Fruit fly (Drosophila melanogaster) whole organism, embryonic: ENCODE data around the gene CAH4.
A peak's percentile ranks its signal among the peaks of the same experiment; 100 is the strongest.

ENCODE experiments used
- Abd-B ChIP-seq: fragments of 200-800 bp; sonication (Bioruptor generic); optimal IDR thresholded peaks from 2 replicates; lab custom pipeline; 2018; ENCODE audit warnings: missing biosample characterization, mild to moderate bottlenecking, missing genetic modification characterization, moderate library complexity
- Bdp1 ChIP-seq: fragments of 200-800 bp; sonication (Bioruptor generic); optimal IDR thresholded peaks from 3 replicates; lab custom pipeline; 2016; ENCODE audit warnings: missing biosample characterization, missing genetic modification characterization
- CG10267 ChIP-seq: fragments of 200-800 bp; sonication (Bioruptor generic); optimal IDR thresholded peaks from 2 replicates; lab custom pipeline; 2018; ENCODE audit warnings: missing biosample characterization, mild to moderate bottlenecking, missing genetic modification characterization, moderate library complexity
- CG10565 ChIP-seq: fragments of 200-800 bp; sonication (Bioruptor generic); optimal IDR thresholded peaks from 3 replicates; lab custom pipeline; 2016; ENCODE audit warnings: missing biosample characterization, mild to moderate bottlenecking, missing genetic modification characterization
- CG11695 ChIP-seq: fragments of 200-800 bp; sonication (Bioruptor generic); IDR thresholded peaks from 3 replicates; pipeline ENCODE4 v1.3.6; 2022; ENCODE audit warnings: missing biosample characterization, missing genetic modification characterization
- CG12104 ChIP-seq: fragments of 200-800 bp; sonication (Bioruptor generic); optimal IDR thresholded peaks from 3 replicates; lab custom pipeline; 2016; ENCODE audit warnings: missing biosample characterization, missing genetic modification characterization
- CG14710 ChIP-seq: fragments of 200-800 bp; sonication (Bioruptor generic); optimal IDR thresholded peaks from 3 replicates; lab custom pipeline; 2019; ENCODE audit warnings: missing biosample characterization, mild to moderate bottlenecking, missing genetic modification characterization, moderate library complexity
- CG15269 ChIP-seq: fragments of 200-800 bp; sonication (Bioruptor generic); optimal IDR thresholded peaks from 2 replicates; lab custom pipeline; 2018; ENCODE audit warnings: missing biosample characterization, mild to moderate bottlenecking, missing genetic modification characterization, moderate library complexity
- CG15514 ChIP-seq: fragments of 200-800 bp; sonication (Bioruptor generic); optimal IDR thresholded peaks from 3 replicates; lab custom pipeline; 2017; ENCODE audit warnings: missing biosample characterization, missing genetic modification characterization, mild to moderate bottlenecking, moderate library complexity, missing genetic modification reagents
- CG15601 ChIP-seq: fragments of 200-800 bp; sonication (Bioruptor generic); optimal IDR thresholded peaks from 3 replicates; lab custom pipeline; 2019; ENCODE audit warnings: missing biosample characterization, mild to moderate bottlenecking, missing genetic modification characterization, moderate library complexity
- CG15696 ChIP-seq: fragments of 200-800 bp; sonication (Bioruptor generic); optimal IDR thresholded peaks from 2 replicates; lab custom pipeline; 2019; ENCODE audit warnings: missing biosample characterization, mild to moderate bottlenecking, missing genetic modification characterization, moderate library complexity
- CG1647 ChIP-seq: fragments of 200-800 bp; sonication (Bioruptor generic); optimal IDR thresholded peaks from 3 replicates; lab custom pipeline; 2016; ENCODE audit warnings: missing biosample characterization, missing genetic modification characterization
- CG16815 ChIP-seq: fragments of 200-800 bp; sonication (Bioruptor generic); optimal IDR thresholded peaks from 3 replicates; lab custom pipeline; 2017; ENCODE audit warnings: missing biosample characterization, mild to moderate bottlenecking, missing genetic modification characterization
- CG17385 ChIP-seq: fragments of 200-800 bp; sonication (Bioruptor generic); optimal IDR thresholded peaks from 3 replicates; lab custom pipeline; 2018; ENCODE audit warnings: missing biosample characterization, mild to moderate bottlenecking, missing genetic modification characterization
- CG18476 ChIP-seq: fragments of 200-800 bp; sonication (Bioruptor generic); optimal IDR thresholded peaks from 2 replicates; lab custom pipeline; 2016; ENCODE audit warnings: missing biosample characterization, mild to moderate bottlenecking, missing genetic modification characterization
- CG2116 ChIP-seq: fragments of 200-800 bp; sonication (Bioruptor generic); optimal IDR thresholded peaks from 3 replicates; lab custom pipeline; 2018; ENCODE audit warnings: missing biosample characterization, mild to moderate bottlenecking, missing genetic modification characterization
- CG31388 ChIP-seq: fragments of 200-800 bp; sonication (Bioruptor generic); optimal IDR thresholded peaks from 2 replicates; lab custom pipeline; 2016; ENCODE audit warnings: missing biosample characterization, missing genetic modification characterization
- CG43689 ChIP-seq: fragments of 200-800 bp; sonication (Bioruptor generic); IDR thresholded peaks from 2 replicates; pipeline ENCODE4 v1.3.6; 2022; ENCODE audit warnings: missing biosample characterization, missing genetic modification characterization
- CG5180 ChIP-seq: fragments of 200-800 bp; sonication (Bioruptor generic); optimal IDR thresholded peaks from 3 replicates; lab custom pipeline; 2017; ENCODE audit warnings: missing biosample characterization, missing genetic modification characterization, mild to moderate bottlenecking, moderate library complexity, missing genetic modification reagents
- CG7745 ChIP-seq: fragments of 200-800 bp; sonication (Bioruptor generic); optimal IDR thresholded peaks from 2 replicates; lab custom pipeline; 2018; ENCODE audit warnings: missing biosample characterization, mild to moderate bottlenecking, missing genetic modification characterization, moderate library complexity
- CG9609 ChIP-seq: fragments of 200-800 bp; sonication (Bioruptor generic); optimal IDR thresholded peaks from 3 replicates; lab custom pipeline; 2016; ENCODE audit warnings: missing biosample characterization, missing genetic modification characterization
- CG9876 ChIP-seq: fragments of 200-800 bp; sonication (Bioruptor generic); optimal IDR thresholded peaks from 2 replicates; lab custom pipeline; 2016; ENCODE audit warnings: missing biosample characterization, missing genetic modification characterization
- Camta ChIP-seq: fragments of 200-800 bp; sonication (Bioruptor generic); optimal IDR thresholded peaks from 2 replicates; lab custom pipeline; 2016; ENCODE audit warnings: missing biosample characterization, missing genetic modification characterization
- CoRest ChIP-seq: fragments of 200-800 bp; sonication (Bioruptor generic); optimal IDR thresholded peaks from 3 replicates; lab custom pipeline; 2018; ENCODE audit warnings: missing biosample characterization, mild to moderate bottlenecking, missing genetic modification characterization, moderate library complexity
- Deaf1 ChIP-seq: fragments of 200-800 bp; optimal IDR thresholded peaks from 3 replicates; lab custom pipeline; 2019; ENCODE audit warnings: missing biosample characterization, mild to moderate bottlenecking, missing genetic modification characterization, moderate library complexity
- Dip2 ChIP-seq: fragments of 200-800 bp; sonication (Bioruptor generic); IDR thresholded peaks from 2 replicates; pipeline ENCODE4 v1.3.6; 2022; ENCODE audit warnings: missing biosample characterization, missing genetic modification characterization
- Dref ChIP-seq: fragments of 200-800 bp; sonication (Bioruptor generic); IDR thresholded peaks from 2 replicates; pipeline ENCODE4 v1.3.6; 2022; ENCODE audit warnings: missing biosample characterization, missing genetic modification characterization
- Hand ChIP-seq: fragments of 200-800 bp; sonication (Bioruptor generic); optimal IDR thresholded peaks from 2 replicates; lab custom pipeline; 2017; ENCODE audit warnings: mild to moderate bottlenecking, missing biosample characterization, missing genetic modification reagents, missing genetic modification characterization
- Kr ChIP-seq: fragments of 200-800 bp; sonication (Bioruptor generic); optimal IDR thresholded peaks from 2 replicates; lab custom pipeline; 2017; ENCODE audit warnings: missing biosample characterization, mild to moderate bottlenecking, missing genetic modification characterization
- MESR4 ChIP-seq: fragments of 200-800 bp; sonication (Bioruptor generic); optimal IDR thresholded peaks from 2 replicates; lab custom pipeline; 2018; ENCODE audit warnings: missing biosample characterization, mild to moderate bottlenecking, missing genetic modification characterization, moderate library complexity
- Poxn ChIP-seq: fragments of 200-800 bp; sonication (Bioruptor generic); IDR thresholded peaks from 2 replicates; pipeline ENCODE4 v1.3.6; 2022; ENCODE audit warnings: missing biosample characterization, missing genetic modification characterization
- Side ChIP-seq: fragments of 200-800 bp; sonication (Bioruptor generic); optimal IDR thresholded peaks from 2 replicates; lab custom pipeline; 2016; ENCODE audit warnings: missing biosample characterization, missing genetic modification characterization
- Sry-β ChIP-seq: fragments of 200-800 bp; sonication (Bioruptor generic); optimal IDR thresholded peaks from 2 replicates; lab custom pipeline; 2018; ENCODE audit warnings: missing biosample characterization, mild to moderate bottlenecking, missing genetic modification characterization, moderate library complexity
- YL-1 ChIP-seq: fragments of 200-800 bp; sonication (Bioruptor generic); optimal IDR thresholded peaks from 3 replicates; lab custom pipeline; 2017; ENCODE audit warnings: missing biosample characterization, mild to moderate bottlenecking, missing genetic modification characterization
- ato ChIP-seq: fragments of 200-800 bp; sonication (Bioruptor generic); IDR thresholded peaks from 2 replicates; pipeline ENCODE4 v1.3.6; 2022; ENCODE audit warnings: missing biosample characterization, missing genetic modification characterization; ENCODE audit not compliant: partially characterized antibody
- chinmo ChIP-seq: fragments of 200-800 bp; sonication (Bioruptor generic); IDR thresholded peaks from 4 replicates; pipeline ENCODE4 v1.3.6; 2022; ENCODE audit warnings: missing biosample characterization, missing genetic modification characterization; ENCODE audit not compliant: partially characterized antibody
- cwo ChIP-seq: fragments of 200-800 bp; sonication (Bioruptor generic); optimal IDR thresholded peaks from 3 replicates; lab custom pipeline; 2017; ENCODE audit warnings: missing biosample characterization, missing genetic modification characterization, mild to moderate bottlenecking, moderate library complexity, missing genetic modification reagents
- dpn ChIP-seq, 2 experiments: fragments of 200-800 bp; sonication (Bioruptor generic); optimal IDR thresholded peaks; 3 replicates each; lab custom pipeline; 2016; ENCODE audit warnings: missing biosample characterization in 2 of 2, missing genetic modification characterization in 2 of 2
- ewg ChIP-seq: fragments of 200-800 bp; sonication (Bioruptor generic); optimal IDR thresholded peaks from 3 replicates; lab custom pipeline; 2017; ENCODE audit warnings: mild to moderate bottlenecking, missing biosample characterization, missing genetic modification reagents, missing genetic modification characterization
- fd3F ChIP-seq: fragments of 200-800 bp; sonication (Bioruptor generic); optimal IDR thresholded peaks from 2 replicates; lab custom pipeline; 2018; ENCODE audit warnings: missing biosample characterization, mild to moderate bottlenecking, missing genetic modification characterization, moderate library complexity
- gce ChIP-seq: fragments of 200-800 bp; sonication (Bioruptor generic); IDR thresholded peaks from 3 replicates; pipeline ENCODE4 v1.3.6; 2022; ENCODE audit warnings: missing biosample characterization, missing genetic modification characterization
- gcm ChIP-seq: fragments of 200-800 bp; sonication (Bioruptor generic); optimal IDR thresholded peaks from 2 replicates; lab custom pipeline; 2019; ENCODE audit warnings: missing biosample characterization, mild to moderate bottlenecking, missing genetic modification characterization, moderate library complexity
- grn ChIP-seq: fragments of 200-800 bp; sonication (Bioruptor generic); optimal IDR thresholded peaks from 3 replicates; lab custom pipeline; 2017; ENCODE audit warnings: missing biosample characterization, missing genetic modification characterization
- kay ChIP-seq: fragments of 200-800 bp; sonication (Bioruptor generic); optimal IDR thresholded peaks from 2 replicates; lab custom pipeline; 2016; ENCODE audit warnings: missing biosample characterization, missing genetic modification characterization
- mam ChIP-seq: fragments of 200-800 bp; sonication (Bioruptor generic); optimal IDR thresholded peaks from 3 replicates; lab custom pipeline; 2016; ENCODE audit warnings: missing biosample characterization, missing genetic modification characterization
- pho ChIP-seq: fragments of 200-800 bp; sonication (Bioruptor generic); optimal IDR thresholded peaks from 2 replicates; lab custom pipeline; 2016; ENCODE audit warnings: missing biosample characterization, missing genetic modification characterization
- pzg ChIP-seq: fragments of 200-800 bp; sonication (Bioruptor generic); optimal IDR thresholded peaks from 3 replicates; lab custom pipeline; 2018; ENCODE audit warnings: missing biosample characterization, mild to moderate bottlenecking, missing genetic modification characterization, moderate library complexity
- sens-2 ChIP-seq: fragments of 200-800 bp; sonication (Bioruptor generic); IDR thresholded peaks from 2 replicates; pipeline ENCODE4 v1.3.6; 2022; ENCODE audit warnings: missing biosample characterization, missing genetic modification characterization
- sisA ChIP-seq: fragments of 200-800 bp; sonication (Bioruptor generic); IDR thresholded peaks from 2 replicates; pipeline ENCODE4 v1.3.6; 2022; ENCODE audit warnings: missing biosample characterization, missing genetic modification characterization
- slbo ChIP-seq: fragments of 200-800 bp; sonication (Bioruptor generic); IDR thresholded peaks from 2 replicates; pipeline ENCODE4 v1.3.6; 2022; ENCODE audit warnings: missing biosample characterization, missing genetic modification characterization
- twi ChIP-seq: fragments of 200-800 bp; optimal IDR thresholded peaks from 2 replicates; lab custom pipeline; 2019; ENCODE audit warnings: missing biosample characterization, mild to moderate bottlenecking, missing genetic modification characterization, moderate library complexity

The CAH4 gene

DNA sequence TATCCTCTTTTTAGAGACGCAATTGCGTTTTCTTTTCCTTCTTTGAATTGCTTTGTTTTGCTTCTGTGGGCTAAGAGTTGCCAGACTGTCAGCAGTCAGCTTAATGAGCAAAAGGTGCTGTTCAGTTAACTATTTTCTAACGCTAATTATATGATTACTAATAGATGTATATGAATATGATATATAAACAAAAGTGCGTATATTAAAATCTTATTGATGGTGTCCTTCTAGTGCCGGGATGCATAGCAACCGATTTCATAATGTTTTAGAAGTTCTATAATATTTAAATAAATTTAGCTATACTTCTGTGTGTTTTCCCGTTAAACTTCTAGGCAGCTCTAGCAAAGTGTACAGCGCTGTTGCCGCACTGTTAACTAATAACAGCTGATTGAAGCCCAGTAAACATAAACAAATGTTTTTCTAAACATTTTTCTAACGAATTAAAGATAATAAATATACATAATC, 27.4 kb downstream of the CAH4 start, which contains the start of the genes Kaz and CG43273 (continued):
- TF ChIP-seq cwo: no peak
- TF ChIP-seq CG9609 (GFP tag; lab: Kevin White, UChicago): no peak
- TF ChIP-seq gce (GFP tag; lab: Robert Waterston, UW): no peak
- TF ChIP-seq CG15269 (tag; lab: Kevin White, UChicago): no peak
- peak; percentile 71 for TF ChIP-seq slbo
- TF ChIP-seq CG15696 (tag; lab: Kevin White, UChicago): peak; percentile 67
- TF ChIP-seq ato (GFP tag; lab: Robert Waterston, UW): no peak
- TF ChIP-seq kay (GFP tag; lab: Kevin White, UChicago): peak; percentile 26
- no peak for TF ChIP-seq Deaf1 (tag; lab: Kevin White, UChicago)
- TF ChIP-seq CG17385: no peak
- TF ChIP-seq fd3F (GFP tag; lab: Kevin White, UChicago): peak; percentile 33
- TF ChIP-seq chinmo: no peak
- no peak for TF ChIP-seq CG1647 (GFP tag; lab: Kevin White, UChicago)
- TF ChIP-seq Poxn (GFP tag; lab: Robert Waterston, UW): no peak
- TF ChIP-seq Sry-β: peak; percentile 100
- TF ChIP-seq CG10267: peak; percentile 68
- TF ChIP-seq CG2116 (GFP tag; lab: Kevin White, UChicago): peak; percentile 60
- TF ChIP-seq CG7745 (tag; lab: Kevin White, UChicago): no peak
- peak; percentile 12 for TF ChIP-seq mam (GFP tag; lab: Kevin White, UChicago)
- no peak for TF ChIP-seq Bdp1 (GFP tag; lab: Kevin White, UChicago)
- TF ChIP-seq CG12104 (GFP tag; lab: Kevin White, UChicago): peak; percentile 0
- TF ChIP-seq Abd-B (GFP tag; lab: Kevin White, UChicago): peak; percentile 81
- TF ChIP-seq pho: no peak
- TF ChIP-seq Camta: no peak
- no peak for TF ChIP-seq gcm (GFP tag; lab: Kevin White, UChicago)
- peak; percentile 81 for TF ChIP-seq CG14710 (tag; lab: Kevin White, UChicago)
- TF ChIP-seq CG15601 (tag; lab: Kevin White, UChicago): peak; percentile 43
- no peak for TF ChIP-seq CG16815
- peak; percentile 5; the same call in 1 of the 2 replicates for TF ChIP-seq sisA (GFP tag; lab: Robert Waterston, UW)
- no peak for TF ChIP-seq twi (tag; lab: Kevin White, UChicago)
- no peak for TF ChIP-seq CG31388 (GFP tag; lab: Kevin White, UChicago)
- TF ChIP-seq dpn (GFP tag; optimal IDR thresholded peaks at IDR 0.05; lab: Kevin White, UChicago): peak in 1 of 2 experiments; percentile 68

DNA sequence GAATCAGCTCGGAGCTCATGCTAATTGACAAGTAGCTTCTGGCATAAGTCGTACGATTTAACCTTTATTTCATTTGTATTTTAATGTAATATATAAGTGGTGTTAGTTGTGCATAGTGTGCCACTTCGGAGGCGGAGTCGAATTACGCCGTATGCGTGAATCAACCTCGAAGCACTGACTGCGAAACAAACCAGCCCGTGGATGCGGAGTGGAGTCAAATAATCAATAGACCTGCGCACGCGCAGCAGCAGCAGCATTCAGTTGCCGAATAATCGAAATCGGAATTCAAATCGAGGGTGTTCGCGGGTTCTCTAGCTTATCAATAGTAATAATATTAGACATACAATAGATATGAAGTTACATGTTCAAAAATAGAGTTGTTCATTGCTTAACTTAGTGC, 29.1 kb downstream of the CAH4 start, which contains the start of gene RabX4:
TSS of gene RabX4 (minus strand) at position 176 of the 400 bp plus-strand sequence.
- TF ChIP-seq CG10565 (GFP tag; lab: Kevin White, UChicago) (no peak), sens-2 (GFP tag; lab: Robert Waterston, UW) (no peak), Dref (GFP tag; lab: Robert Waterston, UW) (peak; percentile 48), grn (GFP tag; lab: Kevin White, UChicago) (no peak), CG31388 (GFP tag; lab: Kevin White, UChicago) (no peak), Dip2 (GFP tag; lab: Robert Waterston, UW) (no peak), CG15514 (GFP tag; lab: Kevin White, UChicago) (peak; percentile 13), MESR4 (GFP tag; lab: Kevin White, UChicago) (peak; percentile 1), CG5180 (GFP tag; lab: Kevin White, UChicago) (no peak), pzg (peak; percentile 22), YL-1 (peak; percentile 42), Side (GFP tag; lab: Kevin White, UChicago) (no peak), CG43689 (GFP tag; lab: Robert Waterston, UW) (no peak), Hand (GFP tag; lab: Kevin White, UChicago) (no peak), CG9876 (GFP tag; lab: Kevin White, UChicago) (no peak), Kr (GFP tag; lab: Kevin White, UChicago) (no peak), CG18476 (no peak), ewg (GFP tag; lab: Kevin White, UChicago) (peak; percentile 99), CG11695 (peak; percentile 6; the same call in 1 of the 3 replicates), CoRest (tag; lab: Kevin White, UChicago) (no peak)
